Fruit fly (Drosophila melanogaster) Kc167 (cell line): ENCODE measurements around the gene CG6244.

ENCODE experiments used
- Myc ChIP-seq: fragments of >200 bp; optimal IDR thresholded peaks from 2 replicates; lab custom pipeline; 2017; ENCODE audit warnings: missing external identifiers
- Sin3A ChIP-seq: fragments of >200 bp; optimal IDR thresholded peaks from 2 replicates; lab custom pipeline; 2018; ENCODE audit warnings: missing external identifiers
- h ChIP-seq: fragments of >200 bp; optimal IDR thresholded peaks from 3 replicates; lab custom pipeline; 2018; ENCODE audit warnings: missing external identifiers
- insv ChIP-seq: fragments of >200 bp; optimal IDR thresholded peaks from 3 replicates; lab custom pipeline; 2018; ENCODE audit warnings: missing external identifiers
- psq ChIP-seq: fragments of >200 bp; optimal IDR thresholded peaks from 2 replicates; lab custom pipeline; 2017; ENCODE audit warnings: missing external identifiers
- ttk ChIP-seq: sonication (Bioruptor generic); optimal IDR thresholded peaks from 2 replicates; lab custom pipeline; 2017; ENCODE audit warnings: missing external identifiers

CG6244 gene

dm6 chr3L:15816714-15817113 lies 8.6 kb downstream of the CG6244 start, which contains the start of gene CkIIalpha-i1:
TSS of gene CkIIalpha-i1 (plus strand) at chr3L:15816979.
- TF ChIP-seq psq (lab: Kevin White, UChicago) (no peak), insv (no peak), Sin3A (lab: Kevin White, UChicago) (no peak), ttk (lab: Kevin White, UChicago) (no peak), h (lab: Kevin White, UChicago) (no peak), Myc (lab: Kevin White, UChicago) (no peak)

- TF ChIP-seq psq (lab: Kevin White, UChicago), result no peak
- TF ChIP-seq ttk (lab: Kevin White, UChicago), result no peak
- TF ChIP-seq h (lab: Kevin White, UChicago), result no peak
These were observed 15.8 kb downstream of the CG6244 start for dm6 chr3L:15823780-15824423.

- TF ChIP-seq h (lab: Kevin White, UChicago) (no peak), psq (lab: Kevin White, UChicago) (no peak), Myc (lab: Kevin White, UChicago) (no peak), insv (no peak), ttk (lab: Kevin White, UChicago) (no peak), Sin3A (lab: Kevin White, UChicago) (no peak)
These were observed 16.4 kb downstream of the CG6244 start for dm6 chr3L:15824537-15824936.

DNA sequence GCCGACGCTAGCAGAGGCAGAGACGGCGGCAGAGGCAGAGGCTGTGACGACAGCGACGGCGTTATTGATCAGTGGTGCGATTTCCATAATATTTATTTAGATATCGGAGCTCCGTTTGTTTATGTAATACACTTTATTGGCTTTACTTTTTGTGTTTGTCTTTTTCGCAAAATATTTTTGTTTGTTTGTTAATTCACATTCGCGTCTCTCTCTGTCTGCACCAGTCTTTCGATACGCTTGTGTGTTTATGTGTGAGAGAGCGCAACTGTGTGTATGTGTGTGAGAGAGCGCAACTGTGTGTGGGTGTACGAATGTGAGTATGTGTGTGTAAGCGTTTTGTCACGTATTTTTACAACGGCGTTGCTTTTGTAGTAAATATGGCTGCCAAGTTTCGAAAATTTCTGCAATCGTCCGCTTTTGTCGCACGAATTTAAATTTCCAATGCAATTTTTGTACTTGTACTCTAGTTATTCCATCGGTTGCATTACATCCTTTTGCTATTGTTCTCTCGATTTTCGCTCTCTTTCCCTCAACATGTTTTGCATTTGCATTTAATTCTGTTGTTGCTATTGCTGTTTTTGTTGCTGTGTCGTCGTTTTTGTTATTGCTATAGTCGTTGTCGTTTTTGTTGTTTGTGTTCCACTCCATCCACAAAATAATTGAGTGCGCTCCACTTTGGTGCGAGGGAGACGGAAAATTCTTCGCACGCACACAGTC lies 17.5 kb downstream of the CG6244 start:
- TF ChIP-seq Sin3A (lab: Kevin White, UChicago), result no peak
- no peak for TF ChIP-seq insv
- TF ChIP-seq h (lab: Kevin White, UChicago), result no peak
- TF ChIP-seq psq (lab: Kevin White, UChicago), result no peak
- no peak for TF ChIP-seq ttk (lab: Kevin White, UChicago)
- TF ChIP-seq Myc (lab: Kevin White, UChicago), result no peak

- TF ChIP-seq insv, result no peak
- no peak for TF ChIP-seq Sin3A (lab: Kevin White, UChicago)
- TF ChIP-seq h (lab: Kevin White, UChicago), result no peak
- TF ChIP-seq ttk (lab: Kevin White, UChicago), result no peak
- TF ChIP-seq Myc (lab: Kevin White, UChicago), result no peak
- no peak for TF ChIP-seq psq (lab: Kevin White, UChicago)
These were observed 18.3 kb downstream of the CG6244 start, which contains the start of the genes DCP2 and dbo for dm6 chr3L:15826347-15826984. TSS of gene DCP2 (minus strand) at chr3L:15826423. TSS of gene dbo (plus strand) at chr3L:15826888.

DNA sequence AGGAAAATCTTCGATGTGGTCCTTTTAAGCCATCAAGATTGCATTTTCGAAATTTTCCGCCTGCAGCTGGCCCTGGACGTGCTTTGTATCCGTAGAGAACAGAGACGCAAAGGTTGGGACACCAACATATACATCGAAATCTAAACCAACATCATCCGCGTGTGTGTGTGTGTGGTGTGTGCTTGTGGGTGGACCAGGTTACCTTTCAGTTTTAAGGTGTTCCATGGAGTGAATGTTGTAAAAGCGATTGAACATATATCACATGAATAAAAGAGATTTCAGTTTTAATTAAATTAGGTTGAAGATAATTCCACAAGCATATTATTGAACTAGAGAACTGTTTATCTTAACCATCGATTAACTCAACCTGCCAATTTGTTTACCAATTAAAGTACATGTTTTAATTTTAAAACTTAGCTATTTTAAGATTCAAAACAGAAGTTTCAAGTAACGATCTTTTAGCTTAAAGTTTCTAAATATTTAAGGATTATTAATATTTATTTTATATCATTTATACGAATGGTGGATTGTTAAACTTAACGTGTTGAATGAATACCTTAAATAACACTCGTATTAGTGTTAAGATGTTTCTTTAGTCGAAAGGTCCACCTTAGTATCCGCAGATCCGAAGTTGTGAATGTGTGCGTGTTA lies 19.0 kb downstream of the CG6244 start:
- no peak for TF ChIP-seq Myc (lab: Kevin White, UChicago)

DNA sequence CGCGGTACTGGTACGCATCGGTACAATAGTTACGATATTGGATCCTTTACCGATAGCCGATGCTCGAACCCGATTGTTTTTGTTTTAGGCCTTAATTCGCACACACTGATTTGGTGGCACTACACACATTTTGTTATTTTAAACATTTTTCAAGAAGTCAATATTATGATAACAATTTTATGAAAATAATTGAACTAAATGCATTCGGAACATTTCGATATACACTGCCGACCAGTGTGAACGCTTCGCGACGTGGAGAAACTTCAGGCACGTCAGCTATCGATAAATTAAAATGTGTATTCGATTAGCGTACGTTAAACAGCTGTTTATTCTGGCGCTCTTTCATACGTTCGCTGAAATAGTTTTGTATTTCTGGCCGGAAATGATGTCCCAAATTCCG lies 24.0 kb downstream of the CG6244 start, which contains the start of gene CG12713:
CG12713 (plus strand) TSS at position 319 of the 400 bp plus-strand sequence.
- TF ChIP-seq insv, result no peak

DNA sequence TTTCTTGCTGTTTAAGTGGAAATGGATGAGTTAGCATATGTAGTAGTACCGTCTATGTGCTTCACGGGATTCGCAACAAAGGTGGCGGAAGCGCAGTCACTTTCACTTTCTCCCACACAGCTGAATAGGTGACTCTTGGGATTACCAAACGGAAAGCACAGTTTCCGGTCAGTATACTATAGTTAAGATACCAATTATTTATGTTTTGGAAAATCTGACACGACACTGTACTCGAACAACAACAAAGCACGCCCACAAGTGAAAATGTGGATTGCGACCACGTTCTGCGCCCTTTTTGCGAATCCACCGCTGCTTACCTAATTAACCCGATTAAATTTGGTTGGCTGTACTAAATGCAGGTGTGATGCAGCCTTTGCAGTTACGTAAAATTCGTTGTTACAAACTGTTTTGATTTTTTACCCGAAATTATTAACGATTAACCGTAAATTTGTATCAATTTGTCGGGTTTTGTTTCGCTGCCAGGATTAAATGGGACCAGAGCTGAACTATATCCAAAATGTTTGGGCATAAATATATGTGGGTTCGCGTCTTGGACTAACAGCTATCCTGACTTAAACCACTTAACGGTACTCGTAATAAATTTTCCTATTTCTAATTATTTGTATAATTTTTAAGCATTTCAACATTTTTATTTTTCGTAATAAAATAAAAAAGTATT lies 26.9 kb downstream of the CG6244 start, which contains the start of gene CG18081:
CG18081 (minus strand) TSS at position 512 of the 679 bp plus-strand sequence.
- TF ChIP-seq insv, result no peak
- no peak for TF ChIP-seq ttk (lab: Kevin White, UChicago)
- TF ChIP-seq h (lab: Kevin White, UChicago), result no peak
- TF ChIP-seq Sin3A (lab: Kevin White, UChicago), result no peak
- no peak for TF ChIP-seq Myc (lab: Kevin White, UChicago)
- TF ChIP-seq psq (lab: Kevin White, UChicago), result no peak

dm6 chr3L:15837209-15837608 lies 29.1 kb downstream of the CG6244 start, which contains the start of gene CG15715:
TSS of gene CG15715 (minus strand) at chr3L:15837482.
- TF ChIP-seq Sin3A (lab: Kevin White, UChicago) (no peak), insv (no peak), h (lab: Kevin White, UChicago) (no peak), Myc (lab: Kevin White, UChicago) (no peak), ttk (lab: Kevin White, UChicago) (no peak), psq (lab: Kevin White, UChicago) (no peak)

DNA sequence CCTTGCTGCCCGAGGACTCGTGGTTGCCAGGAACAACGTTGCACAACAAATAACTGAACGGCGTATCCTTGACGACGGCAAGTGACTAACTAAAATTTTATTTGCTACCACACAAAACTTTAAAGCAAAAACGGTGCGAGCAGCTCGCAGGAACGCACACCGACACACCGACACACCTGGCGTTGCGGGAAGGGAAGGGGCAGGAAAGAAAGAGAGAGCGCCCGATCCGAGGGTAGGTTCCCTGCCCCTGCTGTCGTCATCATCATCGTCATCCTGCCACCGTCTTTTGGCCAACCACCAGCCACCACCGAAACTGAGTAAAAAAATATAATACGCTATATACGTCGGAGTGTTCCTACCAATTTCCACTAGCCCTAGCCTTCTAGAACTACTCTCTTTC lies 35.8 kb downstream of the CG6244 start, which contains the start of gene meru:
meru (minus strand) TSS at position 101 of the 400 bp plus-strand sequence.
- TF ChIP-seq Myc (lab: Kevin White, UChicago) (no peak), insv (no peak), h (lab: Kevin White, UChicago) (no peak), ttk (lab: Kevin White, UChicago) (no peak), psq (lab: Kevin White, UChicago) (no peak), Sin3A (lab: Kevin White, UChicago) (no peak)

DNA sequence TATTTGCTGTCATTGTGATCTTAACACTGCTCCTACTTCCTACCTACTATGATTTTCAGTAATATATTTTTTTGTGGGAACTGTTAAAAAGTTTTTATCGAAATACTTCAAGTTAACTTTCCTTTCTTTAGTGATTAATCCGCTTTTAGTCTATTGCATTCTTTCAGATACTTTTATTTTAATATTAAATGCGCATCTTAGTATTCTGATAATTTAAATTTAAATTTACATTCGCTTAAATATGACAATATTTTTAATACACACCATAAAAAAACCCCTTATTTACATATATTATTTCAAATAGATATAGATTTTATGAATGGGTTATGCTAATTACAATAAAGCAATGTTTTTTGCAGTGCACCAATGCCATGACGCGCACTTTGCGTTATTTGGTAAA lies 36.5 kb downstream of the CG6244 start:
- no peak for TF ChIP-seq ttk (lab: Kevin White, UChicago)
- no peak for TF ChIP-seq Myc (lab: Kevin White, UChicago)
- TF ChIP-seq psq (lab: Kevin White, UChicago), result no peak
